Fruit fly (Drosophila melanogaster) whole organism, pupa: ENCODE measurements around the gene CG8838.

Experiments
- D1 ChIP-seq: fragments of 200-800 bp; sonication (Bioruptor generic); optimal IDR thresholded peaks from 2 replicates; lab custom pipeline; 2018; ENCODE audit warnings: missing biosample characterization, mild to moderate bottlenecking, missing genetic modification characterization, moderate library complexity
- Snoo ChIP-seq: fragments of 200-800 bp; sonication (Bioruptor generic); optimal IDR thresholded peaks from 3 replicates; lab custom pipeline; 2017; ENCODE audit warnings: missing biosample characterization, mild to moderate bottlenecking, missing genetic modification characterization, inconsistent platforms

- TF ChIP-seq D1 (tag; lab: Kevin White, UChicago) (no peak), Snoo (tag; lab: Kevin White, UChicago) (peak; percentile 20)
Measured at dm6 chr2L:3356193-3356645, 1.2 kb upstream of the CG8838 start.
